Fruit fly (Drosophila melanogaster): ENCODE results near the gene Mcm7.

Gene Mcm7

dm6 chr3L:8860746-8861145 is 30.6 kb upstream of the Mcm7 start:
- TF ChIP-seq H2.0 (GFP tag; IDR thresholded peaks at IDR 0.05) (no peak), CG6175 (GFP tag; IDR thresholded peaks at IDR 0.05) (no peak), Ptx1 (GFP tag; IDR thresholded peaks at IDR 0.05) (no peak), Fer3 (tag; optimal IDR thresholded peaks at IDR 0.05) (no peak), da (GFP tag; optimal IDR thresholded peaks at IDR 0.05) (no peak), chinmo (GFP tag; IDR thresholded peaks at IDR 0.05; ENCODE audit: partially characterized antibody) (0 out of 4 replicates have a peak, but pooled peaks have one; percentile 4), CG2199 (GFP tag; IDR thresholded peaks at IDR 0.05) (no peak), CG13894 (tag; optimal IDR thresholded peaks at IDR 0.05) (peak; percentile 83), CG18764 (GFP tag; optimal IDR thresholded peaks at IDR 0.05) (no peak), dm (GFP tag; optimal IDR thresholded peaks at IDR 0.05) (no peak), jigr1 (GFP tag; IDR thresholded peaks at IDR 0.05) (no peak), E2f2 (GFP tag; IDR thresholded peaks at IDR 0.05) (no peak), h (optimal IDR thresholded peaks at IDR 0.05) (no peak), Med (GFP tag) (peak; percentile 44), vnd (GFP tag; IDR thresholded peaks at IDR 0.05; ENCODE audit: partially characterized antibody) (no peak), slou (GFP tag; optimal IDR thresholded peaks at IDR 0.05) (no peak), Dp (GFP tag; optimal IDR thresholded peaks at IDR 0.05) (no peak), toy (GFP tag; IDR thresholded peaks at IDR 0.05) (no peak), cwo (GFP tag; optimal IDR thresholded peaks at IDR 0.05) (no peak), CG11560 (tag; IDR thresholded peaks at IDR 0.05) (no peak), gsb (GFP tag; IDR thresholded peaks at IDR 0.05) (no peak), gcm (GFP tag; optimal IDR thresholded peaks at IDR 0.05) (no peak), bcd (GFP tag; optimal IDR thresholded peaks at IDR 0.05) (no peak), CG10366 (GFP tag; IDR thresholded peaks at IDR 0.05) (no peak), CG12236 (GFP tag; optimal IDR thresholded peaks at IDR 0.05) (no peak), ato (GFP tag; IDR thresholded peaks at IDR 0.05; ENCODE audit: partially characterized antibody) (no peak), Neu2 (GFP tag; optimal IDR thresholded peaks at IDR 0.05; ENCODE audit: borderline replicate concordance) (no peak), abd-A (tag; optimal IDR thresholded peaks at IDR 0.05) (peak; percentile 39), sqz (GFP tag; optimal IDR thresholded peaks at IDR 0.05) (peak; percentile 62), CG12155 (GFP tag; optimal IDR thresholded peaks at IDR 0.05) (no peak), Awh (GFP tag; IDR thresholded peaks at IDR 0.05) (0 out of 2 replicates have a peak, but pooled peaks have one; percentile 18), Chrac-16 (GFP tag; optimal IDR thresholded peaks at IDR 0.05) (no peak), trem (tag; optimal IDR thresholded peaks at IDR 0.05) (no peak), CG18619 (GFP tag; optimal IDR thresholded peaks at IDR 0.05) (no peak), vvl (GFP tag; IDR thresholded peaks at IDR 0.05) (peak; percentile 86), CG5953 (GFP tag; IDR thresholded peaks at IDR 0.05) (no peak), jumu (GFP tag; optimal IDR thresholded peaks at IDR 0.05) (no peak), CG1792 (GFP tag; optimal IDR thresholded peaks at IDR 0.05) (no peak), Deaf1 (tag; optimal IDR thresholded peaks at IDR 0.05) (no peak), slbo (GFP tag; IDR thresholded peaks at IDR 0.05) (no peak), Hmx (GFP tag; optimal IDR thresholded peaks at IDR 0.05) (no peak), shn (GFP tag; optimal IDR thresholded peaks at IDR 0.05) (no peak), Vsx1 (GFP tag; optimal IDR thresholded peaks at IDR 0.05) (no peak)

- no peak for TF ChIP-seq sob (GFP tag; IDR thresholded peaks at IDR 0.05)
- peak; percentile 25 for TF ChIP-seq unpg (GFP tag; optimal IDR thresholded peaks at IDR 0.05)
- TF ChIP-seq otp (GFP tag; IDR thresholded peaks at IDR 0.05) = 0 out of 3 replicates have a peak, but pooled peaks have one; percentile 17
- TF ChIP-seq CG11504 (tag; optimal IDR thresholded peaks at IDR 0.05) = peak; percentile 13
- no peak for TF ChIP-seq Tbp (GFP tag; optimal IDR thresholded peaks at IDR 0.05)
- peak; percentile 13; the same call in 1 of the 3 replicates for TF ChIP-seq CG14050 (GFP tag; IDR thresholded peaks at IDR 0.05)
- TF ChIP-seq CG6813 (GFP tag; optimal IDR thresholded peaks at IDR 0.05) = no peak
- TF ChIP-seq Dll (GFP tag; IDR thresholded peaks at IDR 0.05; ENCODE audit: partially characterized antibody) = no peak
- no peak for TF ChIP-seq CG32767 (GFP tag; IDR thresholded peaks at IDR 0.05)
- TF ChIP-seq CG16813 (GFP tag; IDR thresholded peaks at IDR 0.05; ENCODE audit: partially characterized antibody) = no peak
- TF ChIP-seq bsh (GFP tag; optimal IDR thresholded peaks at IDR 0.05) = peak in 1 of 2 experiments; percentile 26
- no peak for TF ChIP-seq ash1 (GFP tag; optimal IDR thresholded peaks at IDR 0.05)
Observed at dm6 chr3L:8865185-8865584, 26.2 kb upstream of the Mcm7 start.
